Worm (Caenorhabditis elegans): ENCODE measurements around the gene nspc-9.
A peak's percentile ranks its signal among the peaks of the same experiment; 100 is the strongest.

Gene nspc-9

ce11 chrX:12362951-12363486, 19.8 kb upstream of the nspc-9 start (continued):
- TF ChIP-seq lin-1 (GFP tag; IDR thresholded peaks at IDR 0.05) (peak; percentile 92), saeg-2 (GFP tag; IDR thresholded peaks at IDR 0.05) (peak; percentile 93), tag-97 (GFP tag; IDR thresholded peaks at IDR 0.05) (peak; percentile 76), nhr-25 (tag; optimal IDR thresholded peaks at IDR 0.05; ENCODE audit: borderline replicate concordance, insufficient read depth) (peak; percentile 84), D1046.2 (GFP tag; IDR thresholded peaks at IDR 0.05) (peak; percentile 87; the same call in 1 of the 2 replicates), lin-13 (GFP tag; optimal IDR thresholded peaks at IDR 0.05) (peak; percentile 96), nhr-42 (GFP tag; IDR thresholded peaks at IDR 0.05) (peak; percentile 97), aha-1 (tag) (peak; percentile 99), F26F4.8 (GFP tag; conservative IDR thresholded peaks at IDR 0.05) (no peak), ZK546.5 (tag; optimal IDR thresholded peaks at IDR 0.05) (peak; percentile 29 to 68), ces-1 (GFP tag; optimal IDR thresholded peaks at IDR 0.05) (peak; percentile 97), hif-1 (tag; optimal IDR thresholded peaks at IDR 0.05) (peak; percentile 71 to 85), F10B5.3 (tag; optimal IDR thresholded peaks at IDR 0.05) (peak; percentile 95), skn-1 (tag; optimal IDR thresholded peaks at IDR 0.05) (peak; percentile 41), nhr-111 (GFP tag; optimal IDR thresholded peaks at IDR 0.05) (no peak), nhr-10 (tag; optimal IDR thresholded peaks at IDR 0.05) (peak; percentile 98), F49E8.2 (tag; optimal IDR thresholded peaks at IDR 0.05; ENCODE audit: borderline replicate concordance) (peak; percentile 39), ZK337.2 (GFP tag; IDR thresholded peaks at IDR 0.05) (peak; percentile 83; the same call in 1 of the 2 replicates), lsy-2 (tag; optimal IDR thresholded peaks at IDR 0.05) (peak; percentile 94 to 97), set-16 (GFP tag; IDR thresholded peaks at IDR 0.05) (no peak), ceh-32 (tag; optimal IDR thresholded peaks at IDR 0.05; ENCODE audit: poor library complexity) (peak; percentile 89), nhr-41 (GFP tag; IDR thresholded peaks at IDR 0.05) (peak; percentile 72; the same call in 1 of the 2 replicates), ceh-82 (tag; optimal IDR thresholded peaks at IDR 0.05) (peak; percentile 72), ctbp-1 (GFP tag; IDR thresholded peaks at IDR 0.05) (peak; percentile 98), cey-2 (tag; optimal IDR thresholded peaks at IDR 0.05; ENCODE audit: borderline replicate concordance, insufficient read depth) (peak; percentile 86), daf-19 (GFP tag; conservative IDR thresholded peaks at IDR 0.05) (peak; percentile 67), ama-1 (optimal IDR thresholded peaks at IDR 0.05) (no peak), mes-2 (tag; optimal IDR thresholded peaks at IDR 0.05; ENCODE audit: poor library complexity, severe bottlenecking) (peak; percentile 94), mxl-3 (GFP tag; optimal IDR thresholded peaks at IDR 0.05) (peak; percentile 89), ceh-28 (tag; optimal IDR thresholded peaks at IDR 0.05) (peak; percentile 98), ceh-62 (tag; optimal IDR thresholded peaks at IDR 0.05) (peak; percentile 40), daf-8 (GFP tag; IDR thresholded peaks at IDR 0.05) (peak; percentile 57; the same call in 1 of the 2 replicates), mdt-29 (GFP tag; IDR thresholded peaks at IDR 0.05) (peak; percentile 92), attf-4 (tag; optimal IDR thresholded peaks at IDR 0.05) (peak; percentile 50), jun-1 (tag; optimal IDR thresholded peaks at IDR 0.05) (peak; percentile 99), egl-27 (tag; optimal IDR thresholded peaks at IDR 0.05) (peak; percentile 69), R02D3.7 (tag; optimal IDR thresholded peaks at IDR 0.05) (peak; percentile 32), nhr-77 (tag; optimal IDR thresholded peaks at IDR 0.05) (peak; percentile 100), mxl-2 (GFP tag; conservative IDR thresholded peaks at IDR 0.05) (peak; percentile 83), nhr-76 (tag; optimal IDR thresholded peaks at IDR 0.05) (peak; percentile 87), hmg-1.1 (GFP tag; IDR thresholded peaks at IDR 0.05) (peak; percentile 99), T26A8.4 (GFP tag; IDR thresholded peaks at IDR 0.05) (peak; percentile 99), gei-8 (GFP tag; optimal IDR thresholded peaks at IDR 0.05) (peak; percentile 75), zip-11 (GFP tag; IDR thresholded peaks at IDR 0.05) (no peak), F44E2.7 (GFP tag; IDR thresholded peaks at IDR 0.05) (no peak), dve-1 (tag; optimal IDR thresholded peaks at IDR 0.05; ENCODE audit: insufficient read depth) (peak; percentile 100), madf-9 (GFP tag; conservative IDR thresholded peaks at IDR 0.05) (peak; percentile 95), rbr-2 (tag; optimal IDR thresholded peaks at IDR 0.05) (peak; percentile 99), lim-7 (GFP tag; IDR thresholded peaks at IDR 0.05) (no peak), zfp-3 (GFP tag; conservative IDR thresholded peaks at IDR 0.05) (peak; percentile 95)
